Worm (Caenorhabditis elegans): ENCODE data around the gene F32A5.8.

DNA sequence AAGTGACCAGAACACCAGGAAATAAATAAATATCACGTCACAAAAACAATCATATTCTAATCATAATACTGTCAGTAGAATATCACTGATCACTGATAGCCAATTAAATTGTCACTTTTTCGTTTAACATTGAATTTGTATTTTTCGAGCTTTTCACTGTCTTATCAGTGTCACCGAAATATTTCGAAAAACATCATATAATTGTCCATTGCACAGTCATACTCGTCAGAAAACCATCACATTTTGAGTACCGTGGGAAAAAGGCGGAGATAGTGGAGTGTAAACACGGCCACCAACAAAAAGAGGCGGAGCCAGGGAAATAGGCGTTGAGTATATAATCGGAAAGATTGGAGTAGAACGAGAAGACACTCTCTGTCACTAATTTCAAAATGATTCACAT, 21.3 kb downstream of the F32A5.8 start:
- TF ChIP-seq fkh-10 (GFP tag; optimal IDR thresholded peaks at IDR 0.05) (no peak), fos-1 (tag; optimal IDR thresholded peaks at IDR 0.05) (no peak), unc-62 (GFP tag; optimal IDR thresholded peaks at IDR 0.05) (no peak), lin-15B (tag; optimal IDR thresholded peaks at IDR 0.05) (no peak)
